Fruit fly (Drosophila melanogaster) whole organism, embryonic: ENCODE data around the gene CG13694.
A peak's percentile ranks its signal among the peaks of the same experiment; 100 is the strongest.

Source experiments
- CG13296 ChIP-seq: fragments of 200-800 bp; sonication (Bioruptor generic); optimal IDR thresholded peaks from 3 replicates; lab custom pipeline; 2018; ENCODE audit warnings: missing biosample characterization, mild to moderate bottlenecking, missing genetic modification characterization
- CG15269 ChIP-seq: fragments of 200-800 bp; sonication (Bioruptor generic); optimal IDR thresholded peaks from 2 replicates; lab custom pipeline; 2018; ENCODE audit warnings: missing biosample characterization, mild to moderate bottlenecking, missing genetic modification characterization, moderate library complexity
- CG17186 ChIP-seq: fragments of 200-800 bp; sonication (Bioruptor generic); optimal IDR thresholded peaks from 3 replicates; lab custom pipeline; 2017; ENCODE audit warnings: missing biosample characterization, missing genetic modification reagents, missing genetic modification characterization
- CG17568 ChIP-seq: fragments of 200-800 bp; sonication (Bioruptor generic); optimal IDR thresholded peaks from 2 replicates; lab custom pipeline; 2018; ENCODE audit warnings: missing biosample characterization, mild to moderate bottlenecking, missing genetic modification characterization, moderate library complexity
- CG1792 ChIP-seq: fragments of 200-800 bp; sonication (Bioruptor generic); optimal IDR thresholded peaks from 2 replicates; lab custom pipeline; 2016; ENCODE audit warnings: missing biosample characterization, missing genetic modification characterization
- CG2120 ChIP-seq: fragments of 200-800 bp; sonication (Bioruptor generic); optimal IDR thresholded peaks from 3 replicates; lab custom pipeline; 2016; ENCODE audit warnings: missing biosample characterization, missing genetic modification characterization
- CG3065 ChIP-seq: fragments of 200-800 bp; sonication (Bioruptor generic); optimal IDR thresholded peaks from 2 replicates; lab custom pipeline; 2016; ENCODE audit warnings: missing biosample characterization, missing genetic modification characterization
- CG32532 ChIP-seq: fragments of 200-800 bp; sonication (Bioruptor generic); IDR thresholded peaks from 2 replicates; pipeline ENCODE4 v1.3.6; 2022; ENCODE audit warnings: missing biosample characterization, missing genetic modification characterization
- CG32767 ChIP-seq: fragments of 200-800 bp; sonication (Bioruptor generic); IDR thresholded peaks from 2 replicates; pipeline ENCODE4 v1.3.6; 2022; ENCODE audit warnings: missing biosample characterization, missing genetic modification characterization
- CG33213 ChIP-seq: fragments of 200-800 bp; sonication (Bioruptor generic); optimal IDR thresholded peaks from 3 replicates; lab custom pipeline; 2016; ENCODE audit warnings: missing biosample characterization, missing genetic modification characterization
- CG33557 ChIP-seq: fragments of 200-800 bp; sonication (Bioruptor generic); optimal IDR thresholded peaks from 2 replicates; lab custom pipeline; 2019; ENCODE audit warnings: missing biosample characterization, mild to moderate bottlenecking, missing genetic modification characterization, moderate library complexity
- CG34224 ChIP-seq: fragments of 200-800 bp; sonication (Bioruptor generic); IDR thresholded peaks from 3 replicates; pipeline ENCODE4 v1.3.6; 2022; ENCODE audit warnings: missing biosample characterization, missing genetic modification characterization; ENCODE audit not compliant: partially characterized antibody
- CG3995 ChIP-seq: fragments of 200-800 bp; sonication (Bioruptor generic); optimal IDR thresholded peaks from 3 replicates; lab custom pipeline; 2016; ENCODE audit warnings: missing biosample characterization, missing genetic modification characterization
- CG43689 ChIP-seq: fragments of 200-800 bp; sonication (Bioruptor generic); IDR thresholded peaks from 2 replicates; pipeline ENCODE4 v1.3.6; 2022; ENCODE audit warnings: missing biosample characterization, missing genetic modification characterization
- CG4617 ChIP-seq: fragments of 200-800 bp; sonication (Bioruptor generic); optimal IDR thresholded peaks from 3 replicates; lab custom pipeline; 2016; ENCODE audit warnings: missing biosample characterization, missing genetic modification characterization, borderline replicate concordance
- CG5953 ChIP-seq: fragments of 200-800 bp; sonication (Bioruptor generic); IDR thresholded peaks from 2 replicates; pipeline ENCODE4 v1.3.6; 2022; ENCODE audit warnings: missing biosample characterization, missing genetic modification characterization
- CG8359 ChIP-seq: fragments of 200-800 bp; sonication (Bioruptor generic); optimal IDR thresholded peaks from 2 replicates; lab custom pipeline; 2017; ENCODE audit warnings: missing biosample characterization, mild to moderate bottlenecking, missing genetic modification characterization, borderline replicate concordance
- CG8478 ChIP-seq: fragments of >200 bp; optimal IDR thresholded peaks from 2 replicates; lab custom pipeline; 2018
- CG9215 ChIP-seq: fragments of 200-800 bp; sonication (Bioruptor generic); IDR thresholded peaks from 2 replicates; pipeline ENCODE4 v1.3.6; 2022; ENCODE audit warnings: missing biosample characterization, missing genetic modification characterization
- CrebB ChIP-seq: fragments of 200-800 bp; sonication (Bioruptor generic); optimal IDR thresholded peaks from 3 replicates; lab custom pipeline; 2018; ENCODE audit warnings: missing biosample characterization, mild to moderate bottlenecking, missing genetic modification characterization
- Jarid2 ChIP-seq: fragments of 200-800 bp; sonication (Bioruptor generic); optimal IDR thresholded peaks from 3 replicates; lab custom pipeline; 2017; ENCODE audit warnings: mild to moderate bottlenecking, missing biosample characterization, missing genetic modification reagents, missing genetic modification characterization
- MESR4 ChIP-seq: fragments of 200-800 bp; sonication (Bioruptor generic); optimal IDR thresholded peaks from 2 replicates; lab custom pipeline; 2018; ENCODE audit warnings: missing biosample characterization, mild to moderate bottlenecking, missing genetic modification characterization, moderate library complexity
- Mad ChIP-seq: fragments of 200-800 bp; sonication (Bioruptor generic); optimal IDR thresholded peaks from 2 replicates; lab custom pipeline; 2016; ENCODE audit warnings: missing biosample characterization, missing genetic modification characterization
- Med ChIP-seq: fragments of 200-800 bp; sonication (Bioruptor generic); peaks from one replicate; lab custom pipeline; 2016; ENCODE audit warnings: missing biosample characterization, missing genetic modification characterization, mild to moderate bottlenecking, inconsistent platforms, moderate library complexity
- Mrtf ChIP-seq: fragments of 200-800 bp; sonication (Bioruptor generic); IDR thresholded peaks from 3 replicates; pipeline ENCODE4 v1.3.6; 2022; ENCODE audit warnings: missing biosample characterization, missing genetic modification characterization
- Myb ChIP-seq: fragments of 200-800 bp; sonication (Bioruptor generic); optimal IDR thresholded peaks from 2 replicates; lab custom pipeline; 2016; ENCODE audit warnings: missing biosample characterization, missing genetic modification characterization
- NC2α ChIP-seq: fragments of 200-800 bp; sonication (Bioruptor generic); optimal IDR thresholded peaks from 2 replicates; lab custom pipeline; 2016; ENCODE audit warnings: missing biosample characterization, missing genetic modification characterization
- NC2β ChIP-seq: fragments of 200-800 bp; sonication (Bioruptor generic); optimal IDR thresholded peaks from 2 replicates; lab custom pipeline; 2016; ENCODE audit warnings: missing biosample characterization, missing genetic modification characterization
- Oli ChIP-seq: fragments of 200-800 bp; sonication (Bioruptor generic); optimal IDR thresholded peaks from 2 replicates; lab custom pipeline; 2018; ENCODE audit warnings: missing biosample characterization, mild to moderate bottlenecking, missing genetic modification characterization, moderate library complexity
- Sin3A ChIP-seq: fragments of >200 bp; optimal IDR thresholded peaks from 2 replicates; lab custom pipeline; 2018
- Sry-β ChIP-seq: fragments of 200-800 bp; sonication (Bioruptor generic); optimal IDR thresholded peaks from 2 replicates; lab custom pipeline; 2018; ENCODE audit warnings: missing biosample characterization, mild to moderate bottlenecking, missing genetic modification characterization, moderate library complexity
- amos ChIP-seq: fragments of 200-800 bp; sonication (Bioruptor generic); IDR thresholded peaks from 2 replicates; pipeline ENCODE4 v1.3.6; 2022; ENCODE audit warnings: missing biosample characterization, missing genetic modification characterization; ENCODE audit not compliant: partially characterized antibody
- bsh ChIP-seq, 2 experiments: fragments of 200-800 bp; sonication (Bioruptor generic); optimal IDR thresholded peaks; 2 replicates each; lab custom pipeline; 2017 to 2018; ENCODE audit warnings: mild to moderate bottlenecking in 2 of 2, missing biosample characterization in 2 of 2, missing genetic modification characterization in 2 of 2, moderate library complexity in 1 of 2
- cato ChIP-seq: fragments of 200-800 bp; sonication (Bioruptor generic); optimal IDR thresholded peaks from 2 replicates; lab custom pipeline; 2016; ENCODE audit warnings: missing biosample characterization, missing genetic modification characterization, borderline replicate concordance
- ewg ChIP-seq: fragments of 200-800 bp; sonication (Bioruptor generic); optimal IDR thresholded peaks from 3 replicates; lab custom pipeline; 2017; ENCODE audit warnings: mild to moderate bottlenecking, missing biosample characterization, missing genetic modification reagents, missing genetic modification characterization
- gfzf ChIP-seq: fragments of 200-800 bp; sonication (Bioruptor generic); optimal IDR thresholded peaks from 2 replicates; lab custom pipeline; 2016; ENCODE audit warnings: missing biosample characterization, mild to moderate bottlenecking, missing genetic modification characterization, moderate library complexity
- h ChIP-seq: fragments of >200 bp; optimal IDR thresholded peaks from 2 replicates; lab custom pipeline; 2017
- ham ChIP-seq: fragments of 200-800 bp; sonication (Bioruptor generic); IDR thresholded peaks from 2 replicates; pipeline ENCODE4 v1.3.6; 2022; ENCODE audit warnings: missing biosample characterization, missing genetic modification characterization
- ind ChIP-seq: fragments of 200-800 bp; sonication (Bioruptor generic); optimal IDR thresholded peaks from 3 replicates; lab custom pipeline; 2016; ENCODE audit warnings: missing biosample characterization, missing genetic modification characterization
- lab ChIP-seq: fragments of 200-800 bp; sonication (Bioruptor generic); optimal IDR thresholded peaks from 3 replicates; lab custom pipeline; 2017; ENCODE audit warnings: missing biosample characterization, missing genetic modification characterization, mild to moderate bottlenecking, moderate library complexity, missing genetic modification reagents
- mirr ChIP-seq: fragments of 200-800 bp; sonication (Bioruptor generic); optimal IDR thresholded peaks from 3 replicates; lab custom pipeline; 2018; ENCODE audit warnings: missing biosample characterization, mild to moderate bottlenecking, missing genetic modification characterization
- nerfin-1 ChIP-seq: fragments of 200-800 bp; sonication (Bioruptor generic); optimal IDR thresholded peaks from 3 replicates; lab custom pipeline; 2019; ENCODE audit warnings: missing biosample characterization, mild to moderate bottlenecking, missing genetic modification characterization, moderate library complexity
- onecut ChIP-seq: fragments of 200-800 bp; sonication (Bioruptor generic); IDR thresholded peaks from 2 replicates; pipeline ENCODE4 v1.3.6; 2022; ENCODE audit warnings: missing biosample characterization, missing genetic modification characterization
- pb ChIP-seq: fragments of 200-800 bp; sonication (Bioruptor generic); optimal IDR thresholded peaks from 3 replicates; lab custom pipeline; 2016; ENCODE audit warnings: missing biosample characterization, missing genetic modification characterization
- pho ChIP-seq: fragments of 200-800 bp; sonication (Bioruptor generic); optimal IDR thresholded peaks from 2 replicates; lab custom pipeline; 2016; ENCODE audit warnings: missing biosample characterization, missing genetic modification characterization
- sna ChIP-seq: fragments of 200-800 bp; sonication (Bioruptor generic); IDR thresholded peaks from 2 replicates; pipeline ENCODE4 v1.3.6; 2022; ENCODE audit warnings: missing biosample characterization, missing genetic modification characterization; ENCODE audit not compliant: partially characterized antibody
- sr ChIP-seq: fragments of 200-800 bp; sonication (Bioruptor generic); IDR thresholded peaks from 3 replicates; pipeline ENCODE4 v1.3.6; 2022; ENCODE audit warnings: missing biosample characterization, missing genetic modification characterization
- tin ChIP-seq: fragments of 200-800 bp; sonication (Bioruptor generic); optimal IDR thresholded peaks from 3 replicates; lab custom pipeline; 2016; ENCODE audit warnings: missing biosample characterization, missing genetic modification characterization

The CG13694 gene

DNA sequence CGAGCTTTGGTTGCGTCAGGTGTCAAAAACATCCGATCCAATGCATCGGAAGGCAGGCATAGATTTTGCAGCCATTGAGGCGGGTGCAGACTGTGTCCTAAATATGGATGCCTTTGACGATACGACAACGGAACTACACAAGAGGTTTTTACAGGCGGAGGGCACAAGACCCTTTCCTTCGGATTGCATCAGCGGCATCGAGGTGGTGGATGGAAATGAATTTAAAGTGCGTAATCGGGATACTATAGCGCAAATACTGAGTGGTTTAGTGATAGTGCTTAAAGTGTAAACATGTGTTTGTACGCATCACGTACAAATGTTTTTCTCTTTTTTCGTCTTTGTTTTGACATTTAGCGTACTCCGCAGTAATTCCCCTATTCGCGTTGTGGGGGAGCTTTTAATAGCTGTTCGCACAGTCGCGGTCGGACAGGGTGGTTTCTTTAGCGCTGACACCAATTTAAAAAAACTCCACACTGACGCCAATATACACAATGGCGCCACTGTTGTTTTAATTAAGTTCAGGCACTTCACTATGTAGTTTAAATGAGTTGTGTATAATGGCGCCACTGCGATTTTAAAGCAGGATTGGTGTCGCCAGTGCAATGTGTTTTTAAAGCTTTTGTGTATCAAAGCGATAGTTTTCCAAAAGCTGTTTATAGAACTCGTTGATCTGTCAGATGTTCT lies 43.4 kb downstream of the CG13694 start (continued):
- TF ChIP-seq CG8359 (GFP tag; lab: Kevin White, UChicago), result no peak
- no peak for TF ChIP-seq CG5953
- peak; percentile 44 for TF ChIP-seq CG2120 (GFP tag; lab: Kevin White, UChicago)
- peak; percentile 49; the same call in 1 of the 2 replicates for TF ChIP-seq CG32767 (GFP tag; lab: Robert Waterston, UW)
- no peak for TF ChIP-seq nerfin-1 (tag; lab: Kevin White, UChicago)
- no peak for TF ChIP-seq Oli (tag; lab: Kevin White, UChicago)
- TF ChIP-seq mirr (GFP tag; lab: Kevin White, UChicago), result peak; percentile 54
- TF ChIP-seq ind (GFP tag; lab: Kevin White, UChicago), result peak; percentile 33
- peak; percentile 12 for TF ChIP-seq pb (GFP tag; lab: Kevin White, UChicago)
- peak; percentile 1 for TF ChIP-seq NC2α (GFP tag; lab: Kevin White, UChicago)
- peak; percentile 94 for TF ChIP-seq Med (GFP tag; lab: Kevin White, UChicago)
- TF ChIP-seq ewg (GFP tag; lab: Kevin White, UChicago), result peak; percentile 69
- peak; percentile 41 for TF ChIP-seq onecut (GFP tag; lab: Robert Waterston, UW)
- TF ChIP-seq sna, result peak; percentile 67
- peak; percentile 0 for TF ChIP-seq pho (GFP tag; lab: Kevin White, UChicago)
- TF ChIP-seq CG17186 (GFP tag; lab: Kevin White, UChicago), result no peak
- peak; percentile 64; the same call in 2 of the 3 replicates for TF ChIP-seq Mrtf (GFP tag; lab: Robert Waterston, UW)
- TF ChIP-seq h (lab: Kevin White, UChicago), result no peak
- TF ChIP-seq Mad (GFP tag; lab: Kevin White, UChicago), result peak; percentile 18
- TF ChIP-seq CG15269 (tag; lab: Kevin White, UChicago), result peak; percentile 15
- no peak for TF ChIP-seq cato
- TF ChIP-seq, all 482 proteins: peak for 182

DNA sequence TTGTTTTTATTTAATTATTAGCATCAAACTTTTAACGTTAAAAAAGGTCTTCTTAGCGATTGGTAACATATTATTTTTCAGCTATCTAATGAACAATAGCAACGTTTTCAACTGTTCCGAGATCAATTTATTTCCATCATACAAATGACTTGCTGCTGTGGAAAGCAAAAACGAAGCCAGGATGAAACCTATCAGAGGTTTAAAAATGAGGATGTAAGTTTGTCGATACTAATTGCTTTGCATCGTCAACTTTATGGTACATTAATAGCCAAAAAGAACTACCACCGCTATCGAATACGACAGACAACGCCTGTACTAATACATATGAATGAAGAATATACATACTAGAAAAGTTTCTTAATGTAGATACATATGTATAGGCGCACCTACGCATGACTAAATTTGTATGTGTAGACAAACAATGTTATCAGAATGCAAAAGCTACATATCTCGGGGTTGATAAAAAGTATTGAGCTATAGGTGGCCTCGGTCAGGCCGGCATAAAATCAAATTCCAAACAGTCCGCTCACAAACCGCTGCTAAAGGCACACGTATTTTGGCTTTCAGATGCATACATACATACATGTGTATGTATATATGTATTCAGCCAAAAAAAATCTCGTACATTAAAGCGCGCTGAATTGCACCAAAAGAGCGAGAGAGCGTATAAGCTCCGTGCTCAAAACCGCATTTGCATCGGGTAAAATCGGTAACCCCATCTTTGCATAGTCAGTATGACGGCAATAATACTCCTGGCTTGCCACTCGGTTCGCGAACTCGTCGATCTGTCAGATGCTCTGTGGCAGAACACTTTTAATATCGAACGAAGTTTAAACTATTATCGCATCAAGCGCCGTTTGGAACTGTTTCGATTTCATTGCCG lies 44.2 kb downstream of the CG13694 start:
- no peak for TF ChIP-seq MESR4
- peak; percentile 2 for TF ChIP-seq CG3995 (GFP tag; lab: Kevin White, UChicago)
- TF ChIP-seq CG33557 (GFP tag; lab: Kevin White, UChicago), result no peak
- no peak for TF ChIP-seq Sin3A (lab: Kevin White, UChicago)
- TF ChIP-seq tin (GFP tag; lab: Kevin White, UChicago), result no peak
- no peak for TF ChIP-seq lab (GFP tag; lab: Kevin White, UChicago)
- TF ChIP-seq gfzf (GFP tag; lab: Kevin White, UChicago), result no peak
- no peak for TF ChIP-seq CG3065 (GFP tag; lab: Kevin White, UChicago)
- TF ChIP-seq CG43689 (GFP tag; lab: Robert Waterston, UW), result no peak
- TF ChIP-seq CG9215, result no peak
- TF ChIP-seq Jarid2, result no peak
- TF ChIP-seq CG4617 (GFP tag; lab: Kevin White, UChicago), result no peak
- TF ChIP-seq CG13296 (GFP tag; lab: Kevin White, UChicago), result peak; percentile 9
- TF ChIP-seq amos, result peak; percentile 35; the same call in 1 of the 2 replicates
- no peak; the same call in 2 of the 3 replicates for TF ChIP-seq sr (GFP tag; lab: Robert Waterston, UW)
- no peak for TF ChIP-seq Myb (GFP tag; lab: Kevin White, UChicago)
- TF ChIP-seq CG17568 (GFP tag; lab: Kevin White, UChicago), result no peak
- no peak for TF ChIP-seq CG1792 (GFP tag; lab: Kevin White, UChicago)
- no peak for TF ChIP-seq CG8478 (lab: Kevin White, UChicago)
- no peak for TF ChIP-seq bsh (GFP tag; optimal IDR thresholded peaks at IDR 0.05; lab: Kevin White, UChicago)
- no peak for TF ChIP-seq CrebB (tag; lab: Kevin White, UChicago)
- no peak for TF ChIP-seq ham (GFP tag; lab: Robert Waterston, UW)
- TF ChIP-seq CG34224 (GFP tag; lab: Robert Waterston, UW), result no peak
- TF ChIP-seq Sry-β (GFP tag; lab: Kevin White, UChicago), result peak; percentile 16
- no peak for TF ChIP-seq CG32532
- TF ChIP-seq CG33213 (GFP tag; lab: Kevin White, UChicago), result no peak
- no peak for TF ChIP-seq NC2β (GFP tag; lab: Kevin White, UChicago)
